Fruit fly (Drosophila melanogaster): ENCODE results near the gene Eogt.

Eogt gene

DNA sequence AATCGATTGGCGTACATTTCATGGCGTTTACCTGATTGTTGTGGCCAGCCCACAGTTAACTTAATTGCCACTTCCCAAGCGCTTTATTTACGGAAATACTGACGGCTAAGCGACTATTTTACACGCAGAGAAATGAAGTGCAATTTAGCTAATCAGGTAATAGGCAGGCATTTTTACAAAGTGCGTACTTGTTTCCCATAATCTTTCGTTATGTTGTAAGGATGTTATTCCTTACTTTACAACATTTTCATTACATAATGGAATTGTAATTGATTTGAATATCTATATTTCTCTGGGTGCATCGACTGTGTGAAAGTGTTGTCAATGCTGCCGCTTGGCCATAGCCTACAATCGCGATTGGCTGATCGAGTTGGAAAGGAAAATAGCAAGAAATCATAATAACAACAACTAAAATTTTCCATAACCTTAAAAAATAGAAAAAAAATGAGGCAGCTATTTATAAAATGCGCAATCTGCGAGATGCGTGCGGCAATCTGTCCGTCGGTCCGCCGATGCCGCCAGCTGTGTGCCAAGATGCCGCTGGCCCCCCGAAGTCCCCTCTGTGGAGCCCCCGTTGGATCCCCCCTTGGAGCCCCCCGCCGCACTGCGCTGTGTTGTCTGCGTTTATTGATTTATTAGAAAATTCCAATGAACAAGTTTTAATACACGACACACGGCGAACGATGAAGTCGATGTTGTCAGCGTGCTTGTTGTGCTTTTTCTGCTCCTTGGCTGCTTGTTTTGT is 45.7 kb downstream of the Eogt start:
- TF ChIP-seq CG32006 (GFP tag; optimal IDR thresholded peaks at IDR 0.05) = peak; percentile 97
- TF ChIP-seq Ets21C (GFP tag; optimal IDR thresholded peaks at IDR 0.05) = no peak
- TF ChIP-seq lz (GFP tag; optimal IDR thresholded peaks at IDR 0.05) = peak; percentile 49
- TF ChIP-seq CG3919 (GFP tag; optimal IDR thresholded peaks at IDR 0.05) = peak; percentile 88
- TF ChIP-seq Blimp-1 (GFP tag; optimal IDR thresholded peaks at IDR 0.05) = no peak
- TF ChIP-seq CG8632 (GFP tag; optimal IDR thresholded peaks at IDR 0.05) = peak; percentile 66
- peak; percentile 74 for TF ChIP-seq spab (GFP tag; optimal IDR thresholded peaks at IDR 0.05)
- TF ChIP-seq fd85E (GFP tag; optimal IDR thresholded peaks at IDR 0.05) = no peak
- peak; percentile 81 for TF ChIP-seq CG11762 (GFP tag; optimal IDR thresholded peaks at IDR 0.05; ENCODE audit: insufficient read depth)
- TF ChIP-seq CG10631 (GFP tag; optimal IDR thresholded peaks at IDR 0.05) = peak; percentile 84
- no peak for TF ChIP-seq vri (GFP tag; optimal IDR thresholded peaks at IDR 0.05)
- TF ChIP-seq Ets96B (tag; optimal IDR thresholded peaks at IDR 0.05) = peak; percentile 80
- TF ChIP-seq CG15336 (GFP tag; IDR thresholded peaks at IDR 0.05) = peak; percentile 94
- peak; percentile 92 for TF ChIP-seq CG6276 (GFP tag; optimal IDR thresholded peaks at IDR 0.05)
- peak; percentile 72 for TF ChIP-seq CG7368 (GFP tag; optimal IDR thresholded peaks at IDR 0.05)
- TF ChIP-seq Met (GFP tag; optimal IDR thresholded peaks at IDR 0.05) = peak; percentile 7
- no peak for TF ChIP-seq CG6854 (GFP tag; optimal IDR thresholded peaks at IDR 0.05)
- TF ChIP-seq Eip93F (GFP tag; optimal IDR thresholded peaks at IDR 0.05) = no peak
- peak; percentile 6 for TF ChIP-seq dsx (GFP tag; optimal IDR thresholded peaks at IDR 0.05; ENCODE audit: poor library complexity, severe bottlenecking)
- TF ChIP-seq achi (GFP tag; optimal IDR thresholded peaks at IDR 0.05) = peak; percentile 84
- peak; percentile 94 for TF ChIP-seq CG4318 (GFP tag; optimal IDR thresholded peaks at IDR 0.05)
- TF ChIP-seq Sox14 (GFP tag; optimal IDR thresholded peaks at IDR 0.05) = peak; percentile 83
- peak; percentile 79 for TF ChIP-seq CG11294 (GFP tag; IDR thresholded peaks at IDR 0.05)
- peak; percentile 91 for TF ChIP-seq dac (GFP tag; optimal IDR thresholded peaks at IDR 0.05)
- peak; percentile 43 for TF ChIP-seq CG31627 (GFP tag; optimal IDR thresholded peaks at IDR 0.05)
- peak; percentile 17 for TF ChIP-seq Sox102F (GFP tag; optimal IDR thresholded peaks at IDR 0.05)
- TF ChIP-seq CG8319 (GFP tag; optimal IDR thresholded peaks at IDR 0.05) = peak; percentile 31
- TF ChIP-seq CG9139 (GFP tag; optimal IDR thresholded peaks at IDR 0.05) = peak; percentile 57
- peak; percentile 67 for TF ChIP-seq svp (GFP tag)
- TF ChIP-seq CG8119 (GFP tag; IDR thresholded peaks at IDR 0.05) = peak; percentile 93
- peak; percentile 96 for TF ChIP-seq Hr4 (GFP tag; optimal IDR thresholded peaks at IDR 0.05)
- TF ChIP-seq topi (GFP tag; optimal IDR thresholded peaks at IDR 0.05) = peak; percentile 47
- TF ChIP-seq Sox15 (GFP tag; optimal IDR thresholded peaks at IDR 0.05) = peak; percentile 33
- peak; percentile 41 for TF ChIP-seq esn (GFP tag; optimal IDR thresholded peaks at IDR 0.05)
- TF ChIP-seq cyc (GFP tag; optimal IDR thresholded peaks at IDR 0.05) = peak; percentile 46
- peak; percentile 79 for TF ChIP-seq CG3032 (tag; optimal IDR thresholded peaks at IDR 0.05)
- peak; percentile 73 for TF ChIP-seq fd59A (GFP tag; optimal IDR thresholded peaks at IDR 0.05)
- peak; percentile 78 for TF ChIP-seq CG16779 (tag; optimal IDR thresholded peaks at IDR 0.05)
- TF ChIP-seq CG6808 (GFP tag; optimal IDR thresholded peaks at IDR 0.05) = peak; percentile 73
- TF ChIP-seq Hr39 (GFP tag; optimal IDR thresholded peaks at IDR 0.05) = peak; percentile 42
- peak; percentile 89 for TF ChIP-seq OdsH (GFP tag; optimal IDR thresholded peaks at IDR 0.05)
- peak; percentile 76 for TF ChIP-seq acj6 (GFP tag; optimal IDR thresholded peaks at IDR 0.05)
- peak; percentile 40 for TF ChIP-seq CG11902 (GFP tag; optimal IDR thresholded peaks at IDR 0.05)
- TF ChIP-seq salr (GFP tag; optimal IDR thresholded peaks at IDR 0.05) = peak; percentile 66 to 82
- TF ChIP-seq Gug (GFP tag; IDR thresholded peaks at IDR 0.05) = peak; percentile 84
- peak; percentile 79 for TF ChIP-seq Eip75B (GFP tag; optimal IDR thresholded peaks at IDR 0.05)
- peak; percentile 64 for TF ChIP-seq CG6792 (GFP tag; optimal IDR thresholded peaks at IDR 0.05)
- peak; percentile 85 for TF ChIP-seq net (GFP tag; optimal IDR thresholded peaks at IDR 0.05)
- TF ChIP-seq Eip78C (GFP tag) = peak; percentile 96
- peak; percentile 92 for TF ChIP-seq CG6163 (GFP tag; IDR thresholded peaks at IDR 0.05)
- peak; percentile 83 for TF ChIP-seq Lpt (GFP tag; optimal IDR thresholded peaks at IDR 0.05)
